Worm (Caenorhabditis elegans): ENCODE results near the gene ora-1.

DNA sequence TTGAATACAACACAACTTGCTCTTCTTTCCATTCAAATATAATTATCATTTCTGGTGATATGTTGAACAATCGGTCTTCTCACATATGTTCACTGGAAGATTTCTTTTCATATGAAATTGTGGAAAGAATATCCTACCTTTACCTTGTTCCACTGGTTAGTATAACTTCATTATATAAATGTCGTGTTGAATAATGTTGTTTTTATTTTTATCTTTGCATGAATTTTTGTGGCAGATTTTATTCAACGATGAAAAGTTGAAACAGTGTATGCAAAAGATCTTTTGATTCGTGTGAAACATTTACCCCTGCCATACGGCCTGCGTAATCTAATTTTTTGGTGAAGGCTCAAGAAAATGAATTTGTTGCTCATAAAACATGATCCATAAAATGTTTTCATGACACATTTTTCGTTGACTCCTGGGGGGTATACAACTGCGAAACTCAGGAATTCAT, 15.8 kb upstream of the ora-1 start:
- TF ChIP-seq aly-1 (tag; optimal IDR thresholded peaks at IDR 0.05) (no peak), ama-1 (optimal IDR thresholded peaks at IDR 0.05) (no peak), ceh-13 (GFP tag; optimal IDR thresholded peaks at IDR 0.05) (no peak), scrt-1 (GFP tag; IDR thresholded peaks at IDR 0.05) (no peak), hmg-4 (GFP tag; optimal IDR thresholded peaks at IDR 0.05) (no peak), flt-1 (GFP tag; IDR thresholded peaks at IDR 0.05) (no peak), tbx-11 (GFP tag; IDR thresholded peaks at IDR 0.05) (no peak), ceh-36 (tag; optimal IDR thresholded peaks at IDR 0.05) (no peak)

All from whole organism, early embryonic.